Fruit fly (Drosophila melanogaster) whole organism, embryonic: Measurements from ENCODE around the gene LanB1.

Source experiments
- Adf1 ChIP-seq: fragments of 200-800 bp; sonication (Bioruptor generic); IDR thresholded peaks from 2 replicates; pipeline ENCODE4 v1.3.6; 2022; ENCODE audit warnings: missing biosample characterization, missing genetic modification characterization
- Bteb2 ChIP-seq: fragments of 200-800 bp; sonication (Bioruptor generic); optimal IDR thresholded peaks from 2 replicates; lab custom pipeline; 2016; ENCODE audit warnings: missing biosample characterization, missing genetic modification characterization
- CG10147 ChIP-seq: fragments of 200-800 bp; sonication (Bioruptor generic); optimal IDR thresholded peaks from 2 replicates; lab custom pipeline; 2019; ENCODE audit warnings: missing biosample characterization, mild to moderate bottlenecking, missing genetic modification characterization, moderate library complexity
- CG1024 ChIP-seq: fragments of 200-800 bp; sonication (Bioruptor generic); IDR thresholded peaks from 2 replicates; pipeline ENCODE4 v1.3.6; 2022; ENCODE audit warnings: missing biosample characterization, missing genetic modification characterization
- CG11696 ChIP-seq: fragments of 200-800 bp; sonication (Bioruptor generic); IDR thresholded peaks from 2 replicates; pipeline ENCODE4 v1.3.6; 2022; ENCODE audit warnings: missing biosample characterization, missing genetic modification characterization
- CG12391 ChIP-seq: fragments of 200-800 bp; sonication (Bioruptor generic); optimal IDR thresholded peaks from 3 replicates; lab custom pipeline; 2018; ENCODE audit warnings: missing biosample characterization, mild to moderate bottlenecking, missing genetic modification characterization, moderate library complexity
- CG12744 ChIP-seq: fragments of 200-800 bp; sonication (Bioruptor generic); optimal IDR thresholded peaks from 2 replicates; lab custom pipeline; 2016; ENCODE audit warnings: missing biosample characterization, missing genetic modification characterization
- CG13296 ChIP-seq: fragments of 200-800 bp; sonication (Bioruptor generic); optimal IDR thresholded peaks from 3 replicates; lab custom pipeline; 2018; ENCODE audit warnings: missing biosample characterization, mild to moderate bottlenecking, missing genetic modification characterization
- CG14050 ChIP-seq: fragments of 200-800 bp; sonication (Bioruptor generic); IDR thresholded peaks from 3 replicates; pipeline ENCODE4 v1.3.6; 2022; ENCODE audit warnings: missing biosample characterization, missing genetic modification characterization
- CG14441 ChIP-seq: fragments of 200-800 bp; sonication (Bioruptor generic); IDR thresholded peaks from 2 replicates; pipeline ENCODE4 v1.3.6; 2022; ENCODE audit warnings: missing biosample characterization, missing genetic modification characterization
- CG1603 ChIP-seq: fragments of 200-800 bp; sonication (Bioruptor generic); optimal IDR thresholded peaks from 2 replicates; lab custom pipeline; 2019; ENCODE audit warnings: missing biosample characterization, mild to moderate bottlenecking, missing genetic modification characterization, moderate library complexity
- CG16815 ChIP-seq: fragments of 200-800 bp; sonication (Bioruptor generic); optimal IDR thresholded peaks from 3 replicates; lab custom pipeline; 2017; ENCODE audit warnings: missing biosample characterization, mild to moderate bottlenecking, missing genetic modification characterization
- CG17802 ChIP-seq: fragments of 200-800 bp; sonication (Bioruptor generic); optimal IDR thresholded peaks from 2 replicates; lab custom pipeline; 2018; ENCODE audit warnings: missing biosample characterization, mild to moderate bottlenecking, missing genetic modification characterization, moderate library complexity
- CG2199 ChIP-seq: fragments of 200-800 bp; sonication (Bioruptor generic); IDR thresholded peaks from 3 replicates; pipeline ENCODE4 v1.3.6; 2022; ENCODE audit warnings: missing biosample characterization, missing genetic modification characterization
- CG30431 ChIP-seq: fragments of 200-800 bp; sonication (Bioruptor generic); optimal IDR thresholded peaks from 2 replicates; lab custom pipeline; 2017; ENCODE audit warnings: missing biosample characterization, missing genetic modification characterization
- CG3163 ChIP-seq: fragments of 200-800 bp; sonication (Bioruptor generic); optimal IDR thresholded peaks from 3 replicates; lab custom pipeline; 2016; ENCODE audit warnings: missing biosample characterization, missing genetic modification characterization
- CG3726 ChIP-seq: fragments of 200-800 bp; sonication (Bioruptor generic); IDR thresholded peaks from 3 replicates; pipeline ENCODE4, ENCODE4 v1.3.6; 2022; ENCODE audit warnings: missing biosample characterization, missing genetic modification characterization
- CG4360 ChIP-seq: fragments of 200-800 bp; sonication (Bioruptor generic); IDR thresholded peaks from 2 replicates; pipeline ENCODE4 v1.3.6; 2022; ENCODE audit warnings: missing biosample characterization, missing genetic modification characterization
- CG4820 ChIP-seq: fragments of 200-800 bp; sonication (Bioruptor generic); optimal IDR thresholded peaks from 3 replicates; lab custom pipeline; 2016; ENCODE audit warnings: missing biosample characterization, missing genetic modification characterization
- CG6765 ChIP-seq: fragments of 200-800 bp; sonication (Bioruptor generic); optimal IDR thresholded peaks from 3 replicates; lab custom pipeline; 2017; ENCODE audit warnings: missing biosample characterization, mild to moderate bottlenecking, missing genetic modification characterization
- CG7357 ChIP-seq: fragments of 200-800 bp; sonication (Bioruptor generic); IDR thresholded peaks from 3 replicates; pipeline ENCODE4 v1.3.6; 2022; ENCODE audit warnings: missing biosample characterization, missing genetic modification characterization
- CG9215 ChIP-seq: fragments of 200-800 bp; sonication (Bioruptor generic); IDR thresholded peaks from 2 replicates; pipeline ENCODE4 v1.3.6; 2022; ENCODE audit warnings: missing biosample characterization, missing genetic modification characterization
- CG9727 ChIP-seq: fragments of 200-800 bp; sonication (Bioruptor generic); optimal IDR thresholded peaks from 3 replicates; lab custom pipeline; 2017; ENCODE audit warnings: missing biosample characterization, mild to moderate bottlenecking, missing genetic modification characterization
- Camta ChIP-seq: fragments of 200-800 bp; sonication (Bioruptor generic); optimal IDR thresholded peaks from 2 replicates; lab custom pipeline; 2016; ENCODE audit warnings: missing biosample characterization, missing genetic modification characterization
- D ChIP-seq, 2 experiments: fragments of 200-800 bp in 1 of 2; fragments of >200 bp in 1 of 2; sonication (Bioruptor generic) in 1 of 2; optimal IDR thresholded peaks; 2 replicates in 1 of 2; 3 replicates in 1 of 2; lab custom pipeline; 2017; ENCODE audit warnings: mild to moderate bottlenecking in 1 of 2, missing biosample characterization in 1 of 2, missing genetic modification characterization in 1 of 2, missing genetic modification reagents in 1 of 2
- D19B ChIP-seq: fragments of 200-800 bp; sonication (Bioruptor generic); optimal IDR thresholded peaks from 2 replicates; lab custom pipeline; 2017; ENCODE audit warnings: missing biosample characterization, mild to moderate bottlenecking, missing genetic modification characterization
- Dip3 ChIP-seq: fragments of 200-800 bp; sonication (Bioruptor generic); optimal IDR thresholded peaks from 3 replicates; lab custom pipeline; 2016; ENCODE audit warnings: missing biosample characterization, missing genetic modification characterization
- Dll ChIP-seq: fragments of 200-800 bp; sonication (Bioruptor generic); IDR thresholded peaks from 4 replicates; pipeline ENCODE4 v1.3.6; 2022; ENCODE audit warnings: missing biosample characterization, missing genetic modification characterization; ENCODE audit not compliant: partially characterized antibody
- Doc3 ChIP-seq: fragments of 200-800 bp; sonication (Bioruptor generic); IDR thresholded peaks from 3 replicates; pipeline ENCODE4 v1.3.6; 2022; ENCODE audit warnings: missing biosample characterization, missing genetic modification characterization; ENCODE audit not compliant: partially characterized antibody
- ERR ChIP-seq: fragments of 200-800 bp; sonication (Bioruptor generic); optimal IDR thresholded peaks from 2 replicates; lab custom pipeline; 2016; ENCODE audit warnings: missing biosample characterization, missing genetic modification characterization
- Hmx ChIP-seq: fragments of 200-800 bp; sonication (Bioruptor generic); optimal IDR thresholded peaks from 2 replicates; lab custom pipeline; 2016; ENCODE audit warnings: missing biosample characterization, missing genetic modification characterization
- Lhr ChIP-seq: fragments of 200-800 bp; sonication (Bioruptor generic); optimal IDR thresholded peaks from 3 replicates; lab custom pipeline; 2017; ENCODE audit warnings: mild to moderate bottlenecking, missing biosample characterization, missing genetic modification reagents, missing genetic modification characterization
- bsh ChIP-seq, 2 experiments: fragments of 200-800 bp; sonication (Bioruptor generic); optimal IDR thresholded peaks; 2 replicates each; lab custom pipeline; 2017 to 2018; ENCODE audit warnings: mild to moderate bottlenecking in 2 of 2, missing biosample characterization in 2 of 2, missing genetic modification characterization in 2 of 2, moderate library complexity in 1 of 2
- cg ChIP-seq: fragments of 200-800 bp; sonication (Bioruptor generic); optimal IDR thresholded peaks from 3 replicates; lab custom pipeline; 2019; ENCODE audit warnings: missing biosample characterization, mild to moderate bottlenecking, missing genetic modification characterization, moderate library complexity
- chif ChIP-seq, 2 experiments: fragments of 200-800 bp; sonication (Bioruptor generic); optimal IDR thresholded peaks; 3 replicates each; lab custom pipeline; 2016; ENCODE audit warnings: missing biosample characterization in 2 of 2, missing genetic modification characterization in 2 of 2
- ci ChIP-seq: fragments of 200-800 bp; sonication (Bioruptor generic); IDR thresholded peaks from 3 replicates; pipeline ENCODE4 v1.3.6; 2022; ENCODE audit warnings: missing biosample characterization, missing genetic modification characterization
- croc ChIP-seq: fragments of 200-800 bp; sonication (Bioruptor generic); conservative IDR thresholded peaks from 3 replicates; pipeline ENCODE4 v1.3.6; 2022; ENCODE audit warnings: missing biosample characterization, missing genetic modification characterization
- dmrt11E ChIP-seq: fragments of 200-800 bp; sonication (Bioruptor generic); optimal IDR thresholded peaks from 3 replicates; lab custom pipeline; 2018; ENCODE audit warnings: missing biosample characterization, mild to moderate bottlenecking, missing genetic modification characterization, moderate library complexity
- emc ChIP-seq: fragments of 200-800 bp; sonication (Bioruptor generic); optimal IDR thresholded peaks from 2 replicates; lab custom pipeline; 2016; ENCODE audit warnings: missing biosample characterization, missing genetic modification characterization
- exex ChIP-seq: fragments of 200-800 bp; sonication (Bioruptor generic); optimal IDR thresholded peaks from 4 replicates; lab custom pipeline; 2018; ENCODE audit warnings: missing biosample characterization, mild to moderate bottlenecking, missing genetic modification characterization, moderate library complexity
- gfzf ChIP-seq: fragments of 200-800 bp; sonication (Bioruptor generic); optimal IDR thresholded peaks from 2 replicates; lab custom pipeline; 2016; ENCODE audit warnings: missing biosample characterization, mild to moderate bottlenecking, missing genetic modification characterization, moderate library complexity
- gsb-n ChIP-seq: fragments of 200-800 bp; sonication (Bioruptor generic); optimal IDR thresholded peaks from 3 replicates; lab custom pipeline; 2018; ENCODE audit warnings: missing biosample characterization, mild to moderate bottlenecking, missing genetic modification characterization
- gt ChIP-seq: fragments of 200-800 bp; sonication (Bioruptor generic); IDR thresholded peaks from 2 replicates; pipeline ENCODE4 v1.3.6; 2022; ENCODE audit warnings: missing biosample characterization, missing genetic modification characterization
- h ChIP-seq: fragments of >200 bp; optimal IDR thresholded peaks from 2 replicates; lab custom pipeline; 2017
- lov ChIP-seq, 2 experiments: fragments of 200-800 bp in 1 of 2; fragments of >200 bp in 1 of 2; sonication (Bioruptor generic) in 1 of 2; IDR thresholded peaks in 1 of 2; optimal IDR thresholded peaks in 1 of 2; 2 replicates in 1 of 2; 3 replicates in 1 of 2; pipeline versions ENCODE4 v1.3.6 to Lab custom; 2017 to 2022; ENCODE audit warnings: missing biosample characterization in 1 of 2, missing genetic modification characterization in 1 of 2
- oc ChIP-seq: fragments of 200-800 bp; sonication (Bioruptor generic); optimal IDR thresholded peaks from 2 replicates; lab custom pipeline; 2018; ENCODE audit warnings: missing biosample characterization, mild to moderate bottlenecking, missing genetic modification characterization, moderate library complexity
- pita ChIP-seq: fragments of 200-800 bp; sonication (Bioruptor generic); optimal IDR thresholded peaks from 2 replicates; lab custom pipeline; 2017; ENCODE audit warnings: missing biosample characterization, mild to moderate bottlenecking, missing genetic modification characterization
- sim ChIP-seq: fragments of 200-800 bp; sonication (Bioruptor generic); IDR thresholded peaks from 2 replicates; pipeline ENCODE4 v1.3.6; 2022; ENCODE audit warnings: missing biosample characterization, missing genetic modification characterization
- slp2 ChIP-seq: fragments of 200-800 bp; sonication (Bioruptor generic); optimal IDR thresholded peaks from 2 replicates; lab custom pipeline; 2016; ENCODE audit warnings: missing biosample characterization, missing genetic modification characterization
- ssp ChIP-seq: fragments of 200-800 bp; sonication (Bioruptor generic); IDR thresholded peaks from 2 replicates; pipeline ENCODE4 v1.3.6; 2022; ENCODE audit warnings: missing biosample characterization, missing genetic modification characterization
- ttk ChIP-seq: fragments of 200-800 bp; sonication (Bioruptor generic); IDR thresholded peaks from 2 replicates; pipeline ENCODE4 v2.1.2; 2022; ENCODE audit warnings: missing biosample characterization, missing genetic modification characterization

LanB1 gene

DNA sequence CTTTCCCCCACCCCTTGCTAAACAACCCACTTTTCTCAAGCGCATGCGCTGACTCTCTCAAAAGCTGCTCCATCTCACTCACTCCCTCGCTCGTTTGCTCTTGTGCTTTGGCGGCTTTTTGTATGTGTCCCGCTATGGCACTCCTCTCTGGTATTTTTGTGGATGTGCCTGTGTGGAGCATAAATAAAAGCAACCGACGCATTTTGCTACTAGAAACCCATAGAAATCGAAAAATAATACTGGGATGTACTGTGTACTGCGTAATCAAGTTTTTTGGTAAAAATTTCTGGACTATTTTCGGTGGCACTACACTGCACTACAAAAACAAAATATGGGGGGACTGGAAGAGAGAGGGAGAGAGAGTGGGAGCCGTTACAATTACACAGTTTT lies 1.5 kb upstream of the LanB1 start (continued):
- TF ChIP-seq CG12391 (tag; lab: Kevin White, UChicago) (no peak), CG2199 (GFP tag; lab: Robert Waterston, UW) (peak; percentile 88; the same call in 2 of the 3 replicates), gt (GFP tag; lab: Robert Waterston, UW) (no peak), Doc3 (no peak), CG3726 (GFP tag; lab: Robert Waterston, UW) (no peak), ci (GFP tag; lab: Robert Waterston, UW) (peak; percentile 60; the same call in 1 of the 3 replicates), CG7357 (no peak), Lhr (GFP tag; lab: Kevin White, UChicago) (no peak), ttk (no peak), CG11696 (no peak), oc (tag; lab: Kevin White, UChicago) (no peak), Hmx (GFP tag; lab: Kevin White, UChicago) (no peak), ERR (GFP tag; lab: Kevin White, UChicago) (peak; percentile 8), pita (no peak), h (lab: Kevin White, UChicago) (no peak), CG9215 (GFP tag; lab: Robert Waterston, UW) (no peak), Adf1 (peak; percentile 74), Dip3 (GFP tag; lab: Kevin White, UChicago) (no peak), CG3163 (GFP tag; lab: Kevin White, UChicago) (peak; percentile 66), CG17802 (tag; lab: Kevin White, UChicago) (no peak), exex (tag; lab: Kevin White, UChicago) (no peak), dmrt11E (tag; lab: Kevin White, UChicago) (no peak), CG4360 (no peak), croc (no peak), CG14441 (GFP tag; lab: Robert Waterston, UW) (no peak), ssp (GFP tag; lab: Robert Waterston, UW) (no peak), D (optimal IDR thresholded peaks at IDR 0.05; lab: Kevin White, UChicago) (no peak), D (GFP tag; optimal IDR thresholded peaks at IDR 0.05; lab: Kevin White, UChicago) (no peak), Dll (GFP tag; lab: Robert Waterston, UW) (peak; percentile 34; the same call in 1 of the 4 replicates), CG16815 (GFP tag; lab: Kevin White, UChicago) (no peak), D19B (GFP tag; lab: Kevin White, UChicago) (no peak), bsh (GFP tag; optimal IDR thresholded peaks at IDR 0.05; lab: Kevin White, UChicago) (no peak), CG14050 (GFP tag; lab: Robert Waterston, UW) (no peak), CG1024 (GFP tag; lab: Robert Waterston, UW) (no peak), chif (GFP tag; optimal IDR thresholded peaks at IDR 0.05; lab: Kevin White, UChicago) (no peak), gfzf (GFP tag; lab: Kevin White, UChicago) (peak; percentile 67), CG9727 (GFP tag; lab: Kevin White, UChicago) (no peak), CG12744 (GFP tag; lab: Kevin White, UChicago) (no peak), Camta (GFP tag; lab: Kevin White, UChicago) (no peak), CG13296 (GFP tag; lab: Kevin White, UChicago) (no peak), CG4820 (GFP tag; lab: Kevin White, UChicago) (no peak), emc (no peak), slp2 (GFP tag; lab: Kevin White, UChicago) (no peak), cg (GFP tag; lab: Kevin White, UChicago) (peak; percentile 92), lov (optimal IDR thresholded peaks at IDR 0.05; lab: Kevin White, UChicago) (no peak), lov (GFP tag; IDR thresholded peaks at IDR 0.05; lab: Robert Waterston, UW) (no peak), CG30431 (no peak), sim (GFP tag; lab: Robert Waterston, UW) (no peak), Bteb2 (GFP tag; lab: Kevin White, UChicago) (no peak), gsb-n (tag; lab: Kevin White, UChicago) (no peak), CG1603 (tag; lab: Kevin White, UChicago) (no peak), CG10147 (peak; percentile 4), CG6765 (no peak)
